Worm (Caenorhabditis elegans) whole organism, midembryonic: Measurements from ENCODE around the gene M04D8.7.

Experiments
- T22C8.4 ChIP-seq: fragments of 200-800 bp; sonication (Bioruptor generic); IDR thresholded peaks from 2 replicates; pipeline ENCODE4 v1.3.6; 2022; ENCODE audit warnings: missing genetic modification characterization, missing compliant biosample characterization
- cog-1 ChIP-seq: sonication (generic microtip); optimal IDR thresholded peaks from 2 replicates; lab custom pipeline; 2016; ENCODE audit warnings: missing genetic modification characterization, missing compliant biosample characterization
- flt-1 ChIP-seq: fragments of 200-800 bp; sonication (Bioruptor generic); IDR thresholded peaks from 2 replicates; pipeline ENCODE4 v1.3.6; 2022; ENCODE audit warnings: missing genetic modification characterization, missing compliant biosample characterization
- klf-2 ChIP-seq: fragments of 200-800 bp; sonication (Bioruptor generic); conservative IDR thresholded peaks from 2 replicates; pipeline ENCODE4 v1.3.6; 2022; ENCODE audit warnings: missing genetic modification reagents, missing genetic modification characterization, missing compliant biosample characterization
- med-1 ChIP-seq: sonication (generic microtip); optimal IDR thresholded peaks from 2 replicates; lab custom pipeline; 2017; ENCODE audit warnings: missing genetic modification characterization, mild to moderate bottlenecking, missing compliant biosample characterization, antibody characterized with exemption, missing genetic modification reagents; ENCODE audit not compliant: insufficient read depth
- ref-1 ChIP-seq: fragments of 200-800 bp; sonication (Bioruptor generic); conservative IDR thresholded peaks from 2 replicates; pipeline ENCODE4 v1.3.6; 2022; ENCODE audit warnings: missing genetic modification reagents, missing genetic modification characterization, missing compliant biosample characterization
- tab-1 ChIP-seq: fragments of 200-800 bp; sonication (Bioruptor generic); IDR thresholded peaks from 2 replicates; pipeline ENCODE4 v1.3.6; 2022; ENCODE audit warnings: missing genetic modification characterization, missing compliant biosample characterization
- ztf-23 ChIP-seq: fragments of 200-800 bp; sonication (Bioruptor generic); IDR thresholded peaks from 2 replicates; pipeline ENCODE4 v1.3.6; 2022; ENCODE audit warnings: missing genetic modification reagents, missing genetic modification characterization, missing compliant biosample characterization
- ztf-29 ChIP-seq: fragments of 200-800 bp; sonication (Bioruptor generic); IDR thresholded peaks from 2 replicates; pipeline ENCODE4 v1.3.6; 2022; ENCODE audit warnings: missing genetic modification reagents, missing genetic modification characterization, missing compliant biosample characterization

- TF ChIP-seq klf-2 (GFP tag; lab: Robert Waterston, UW): no peak
- TF ChIP-seq flt-1: no peak
- TF ChIP-seq ztf-23 (GFP tag; lab: Robert Waterston, UW): no peak
- TF ChIP-seq T22C8.4: no peak
- no peak for TF ChIP-seq med-1 (GFP tag; lab: Kevin White, UChicago)
- no peak for TF ChIP-seq tab-1 (GFP tag; lab: Robert Waterston, UW)
- TF ChIP-seq ref-1 (GFP tag; lab: Robert Waterston, UW): no peak
- no peak for TF ChIP-seq ztf-29 (GFP tag; lab: Robert Waterston, UW)
- TF ChIP-seq cog-1 (tag; lab: Kevin White, UChicago): no peak
Observed at ce11 chrIII:10001060-10001459, 36.2 kb upstream of the M04D8.7 start, which contains the start of gene C05B5.5.
